Worm (Caenorhabditis elegans) whole organism, early embryonic: ENCODE results near the gene zip-5.

Source experiments
- B0310.2 ChIP-seq: sonication (generic microtip); optimal IDR thresholded peaks from 2 replicates; lab custom pipeline; 2016; ENCODE audit warnings: mild to moderate bottlenecking, missing genetic modification characterization, missing compliant biosample characterization
- F13C5.2 ChIP-seq: sonication (generic microtip); optimal IDR thresholded peaks from 2 replicates; lab custom pipeline; 2017; ENCODE audit warnings: mild to moderate bottlenecking, missing genetic modification characterization, inconsistent platforms, missing compliant biosample characterization
- aly-1 ChIP-seq: sonication (generic microtip); optimal IDR thresholded peaks from 2 replicates; lab custom pipeline; 2016; ENCODE audit warnings: missing genetic modification characterization, missing compliant biosample characterization
- ama-1 ChIP-seq: fragments of 150-350 bp; optimal IDR thresholded peaks from 2 replicates; lab custom pipeline; 2014
- ceh-13 ChIP-seq: fragments of 200-800 bp; sonication (Bioruptor generic); optimal IDR thresholded peaks from 2 replicates; lab custom pipeline; 2018; ENCODE audit warnings: mild to moderate bottlenecking, missing genetic modification characterization, missing compliant biosample characterization
- ceh-36 ChIP-seq: sonication (generic microtip); optimal IDR thresholded peaks from 2 replicates; lab custom pipeline; 2016; ENCODE audit warnings: missing genetic modification characterization, inconsistent platforms, missing compliant biosample characterization
- ets-7 ChIP-seq: sonication (generic microtip); optimal IDR thresholded peaks from 2 replicates; lab custom pipeline; 2016; ENCODE audit warnings: missing genotype, missing genetic modification characterization, missing compliant biosample characterization
- flt-1 ChIP-seq: fragments of 200-800 bp; sonication (Bioruptor generic); IDR thresholded peaks from 2 replicates; pipeline ENCODE4 v1.3.6; 2022; ENCODE audit warnings: missing genetic modification characterization, missing compliant biosample characterization
- hmbx-1 ChIP-seq: sonication (generic microtip); optimal IDR thresholded peaks from 2 replicates; lab custom pipeline; 2016; ENCODE audit warnings: mild to moderate bottlenecking, missing genetic modification characterization, missing compliant biosample characterization
- hmg-4 ChIP-seq: fragments of 200-800 bp; sonication (Bioruptor generic); optimal IDR thresholded peaks from 2 replicates; lab custom pipeline; 2018; ENCODE audit warnings: mild to moderate bottlenecking, missing genetic modification characterization, missing compliant biosample characterization
- hnd-1 ChIP-seq: sonication (generic microtip); optimal IDR thresholded peaks from 2 replicates; lab custom pipeline; 2016; ENCODE audit warnings: missing genetic modification characterization, missing compliant biosample characterization
- pes-1 ChIP-seq: fragments of 200-800 bp; sonication (Bioruptor generic); IDR thresholded peaks from 2 replicates; pipeline ENCODE4 v1.3.6; 2022; ENCODE audit warnings: missing genetic modification reagents, missing genetic modification characterization, missing compliant biosample characterization
- scrt-1 ChIP-seq: fragments of 200-800 bp; sonication (Bioruptor generic); IDR thresholded peaks from 2 replicates; pipeline ENCODE4 v1.3.6; 2022; ENCODE audit warnings: missing genetic modification characterization, missing compliant biosample characterization
- sea-1 ChIP-seq: fragments of 200-800 bp; sonication (Bioruptor generic); conservative IDR thresholded peaks from 2 replicates; pipeline ENCODE4 v1.3.6; 2022; ENCODE audit warnings: missing genetic modification characterization, missing compliant biosample characterization
- tbx-11 ChIP-seq: fragments of 200-800 bp; sonication (Bioruptor generic); IDR thresholded peaks from 2 replicates; pipeline ENCODE4 v1.3.6; 2022; ENCODE audit warnings: missing genetic modification characterization, missing compliant biosample characterization
- tbx-37 ChIP-seq: fragments of 200-800 bp; sonication (Bioruptor generic); conservative IDR thresholded peaks from 2 replicates; pipeline ENCODE4 v1.3.6; 2022; ENCODE audit warnings: missing genetic modification reagents, missing genetic modification characterization, missing compliant biosample characterization
- tra-4 ChIP-seq: sonication (generic microtip); optimal IDR thresholded peaks from 2 replicates; lab custom pipeline; 2017; ENCODE audit warnings: missing genetic modification characterization, missing compliant biosample characterization

The zip-5 gene

ce11 chrV:13288881-13289280 is 24.5 kb downstream of the zip-5 start:
- TF ChIP-seq tbx-11 (GFP tag; lab: Robert Waterston, UW) (no peak), ceh-13 (GFP tag; lab: Kevin White, UChicago) (no peak), hmg-4 (GFP tag; lab: Kevin White, UChicago) (no peak), B0310.2 (tag; lab: Kevin White, UChicago) (no peak), F13C5.2 (tag; lab: Kevin White, UChicago) (no peak), flt-1 (GFP tag; lab: Robert Waterston, UW) (no peak), tra-4 (tag; lab: Kevin White, UChicago) (no peak), ceh-36 (tag; lab: Kevin White, UChicago) (no peak), pes-1 (GFP tag; lab: Robert Waterston, UW) (no peak)

ce11 chrV:13294507-13294906 is 30.2 kb downstream of the zip-5 start:
- no peak for TF ChIP-seq flt-1 (GFP tag; lab: Robert Waterston, UW)

ce11 chrV:13295859-13296258 is 31.5 kb downstream of the zip-5 start, which contains the start of gene uig-1:
uig-1 (minus strand) TSS chrV:13295978.
- no peak for TF ChIP-seq aly-1 (tag; lab: Kevin White, UChicago)
- no peak for TF ChIP-seq scrt-1 (GFP tag; lab: Robert Waterston, UW)
- TF ChIP-seq B0310.2 (tag; lab: Kevin White, UChicago) = no peak
- no peak for TF ChIP-seq ceh-36 (tag; lab: Kevin White, UChicago)
- no peak for TF ChIP-seq sea-1 (GFP tag; lab: Robert Waterston, UW)
- no peak for TF ChIP-seq tbx-37 (GFP tag; lab: Robert Waterston, UW)
- no peak for TF ChIP-seq ets-7
- no peak for TF ChIP-seq hmbx-1 (tag; lab: Kevin White, UChicago)
- no peak for TF ChIP-seq tra-4 (tag; lab: Kevin White, UChicago)
- TF ChIP-seq flt-1 (GFP tag; lab: Robert Waterston, UW) = no peak
- TF ChIP-seq F13C5.2 (tag; lab: Kevin White, UChicago) = no peak
- TF ChIP-seq ceh-13 (GFP tag; lab: Kevin White, UChicago) = no peak
- TF ChIP-seq tbx-11 (GFP tag; lab: Robert Waterston, UW) = no peak
- TF ChIP-seq ama-1 (lab: Kevin White, UChicago) = no peak
- TF ChIP-seq hnd-1 (tag; lab: Kevin White, UChicago) = no peak
- no peak for TF ChIP-seq pes-1 (GFP tag; lab: Robert Waterston, UW)
- no peak for TF ChIP-seq hmg-4 (GFP tag; lab: Kevin White, UChicago)

ce11 chrV:13297220-13297619 is 32.9 kb downstream of the zip-5 start, which contains the start of gene C26E1.1:
C26E1.1 (plus strand) TSS chrV:13297520.
- no peak for TF ChIP-seq aly-1 (tag; lab: Kevin White, UChicago)
- no peak for TF ChIP-seq hnd-1 (tag; lab: Kevin White, UChicago)
- no peak for TF ChIP-seq ceh-13 (GFP tag; lab: Kevin White, UChicago)
- no peak for TF ChIP-seq scrt-1 (GFP tag; lab: Robert Waterston, UW)
- TF ChIP-seq tbx-11 (GFP tag; lab: Robert Waterston, UW) = no peak
- no peak for TF ChIP-seq ama-1 (lab: Kevin White, UChicago)
- no peak for TF ChIP-seq tra-4 (tag; lab: Kevin White, UChicago)
- TF ChIP-seq flt-1 (GFP tag; lab: Robert Waterston, UW) = no peak
- TF ChIP-seq ets-7 = no peak
- no peak for TF ChIP-seq tbx-37 (GFP tag; lab: Robert Waterston, UW)
- TF ChIP-seq B0310.2 (tag; lab: Kevin White, UChicago) = no peak
- no peak for TF ChIP-seq sea-1 (GFP tag; lab: Robert Waterston, UW)
- TF ChIP-seq hmbx-1 (tag; lab: Kevin White, UChicago) = no peak

- no peak for TF ChIP-seq tbx-11 (GFP tag; lab: Robert Waterston, UW)
- TF ChIP-seq tra-4 (tag; lab: Kevin White, UChicago) = no peak
- TF ChIP-seq ceh-36 (tag; lab: Kevin White, UChicago) = no peak
- TF ChIP-seq ama-1 (lab: Kevin White, UChicago) = no peak
- TF ChIP-seq scrt-1 (GFP tag; lab: Robert Waterston, UW) = no peak
- TF ChIP-seq hmg-4 (GFP tag; lab: Kevin White, UChicago) = no peak
- no peak for TF ChIP-seq aly-1 (tag; lab: Kevin White, UChicago)
- no peak for TF ChIP-seq B0310.2 (tag; lab: Kevin White, UChicago)
- TF ChIP-seq F13C5.2 (tag; lab: Kevin White, UChicago) = no peak
- TF ChIP-seq ceh-13 (GFP tag; lab: Kevin White, UChicago) = no peak
- no peak for TF ChIP-seq sea-1 (GFP tag; lab: Robert Waterston, UW)
- no peak for TF ChIP-seq hnd-1 (tag; lab: Kevin White, UChicago)
- no peak for TF ChIP-seq ets-7
- no peak for TF ChIP-seq tbx-37 (GFP tag; lab: Robert Waterston, UW)
- no peak for TF ChIP-seq hmbx-1 (tag; lab: Kevin White, UChicago)
- no peak for TF ChIP-seq flt-1 (GFP tag; lab: Robert Waterston, UW)
- no peak for TF ChIP-seq pes-1 (GFP tag; lab: Robert Waterston, UW)
Measured at ce11 chrV:13298706-13299105, 34.4 kb downstream of the zip-5 start.

- TF ChIP-seq tbx-11 (GFP tag; lab: Robert Waterston, UW) = no peak
Measured at ce11 chrV:13299398-13299797, 35.1 kb downstream of the zip-5 start.

- no peak for TF ChIP-seq hmg-4 (GFP tag; lab: Kevin White, UChicago)
- TF ChIP-seq tbx-37 (GFP tag; lab: Robert Waterston, UW) = no peak
- TF ChIP-seq scrt-1 (GFP tag; lab: Robert Waterston, UW) = no peak
- TF ChIP-seq ceh-36 (tag; lab: Kevin White, UChicago) = no peak
- TF ChIP-seq tbx-11 (GFP tag; lab: Robert Waterston, UW) = no peak
- no peak for TF ChIP-seq F13C5.2 (tag; lab: Kevin White, UChicago)
- no peak for TF ChIP-seq ets-7
- no peak for TF ChIP-seq sea-1 (GFP tag; lab: Robert Waterston, UW)
- no peak for TF ChIP-seq flt-1 (GFP tag; lab: Robert Waterston, UW)
Measured at ce11 chrV:13300492-13300891, 36.1 kb downstream of the zip-5 start.
